Worm (Caenorhabditis elegans) whole organism, mixed stage, embryonic: ENCODE measurements around the gene Y50D4C.3.

Source experiments
- ceh-83 ChIP-seq: fragments of 200-800 bp; sonication (Bioruptor generic); optimal IDR thresholded peaks from 2 replicates; lab custom pipeline; 2018; ENCODE audit warnings: mild to moderate bottlenecking, missing genetic modification characterization, missing compliant biosample characterization
- elt-1 ChIP-seq: sonication (generic microtip); optimal IDR thresholded peaks from 2 replicates; lab custom pipeline; 2017; ENCODE audit warnings: missing genetic modification characterization, mild to moderate bottlenecking, missing compliant biosample characterization, antibody characterized with exemption, moderate library complexity, borderline replicate concordance; ENCODE audit not compliant: insufficient read depth
- snpc-4 ChIP-seq: fragments of 150-350 bp; optimal IDR thresholded peaks from 2 replicates; lab custom pipeline; 2014; ENCODE audit warnings: missing biosample characterization, missing genetic modification characterization

ce11 chrV:908681-909080, 36.4 kb downstream of the Y50D4C.3 start:
- TF ChIP-seq elt-1 (tag; lab: Kevin White, UChicago) (no peak), snpc-4 (tag; lab: Kevin White, UChicago) (no peak), ceh-83 (GFP tag; lab: Kevin White, UChicago) (no peak)
